Worm (Caenorhabditis elegans) whole organism, L4 larva: ENCODE results near the gene fbxb-5.
A peak's percentile ranks its signal among the peaks of the same experiment; 100 is the strongest.

Source experiments
- F37D6.2 ChIP-seq: sonication (generic microtip); optimal IDR thresholded peaks from 2 replicates; lab custom pipeline; 2016; ENCODE audit warnings: mild to moderate bottlenecking, missing genetic modification characterization, missing compliant biosample characterization
- R02D3.7 ChIP-seq: fragments of 150-350 bp; sonication (generic microtip); optimal IDR thresholded peaks from 3 replicates; lab custom pipeline; 2014; ENCODE audit warnings: missing biosample characterization, missing genetic modification characterization
- Y105C5A.15 ChIP-seq: fragments of 200-800 bp; sonication (Bioruptor generic); IDR thresholded peaks from 2 replicates; pipeline ENCODE4 v1.3.6; 2022; ENCODE audit warnings: missing genetic modification characterization, missing compliant biosample characterization
- Y75B8A.6 ChIP-seq: fragments of 200-800 bp; sonication (Bioruptor generic); IDR thresholded peaks from 2 replicates; pipeline ENCODE4 v1.3.6; 2022; ENCODE audit warnings: missing genetic modification reagents, missing genetic modification characterization, missing compliant biosample characterization
- aha-1 ChIP-seq: fragments of 150-350 bp; peaks from one replicate; lab custom pipeline; 2014; ENCODE audit warnings: missing biosample characterization, missing genetic modification characterization
- arid-1 ChIP-seq: fragments of 200-800 bp; sonication (Bioruptor generic); conservative IDR thresholded peaks from 2 replicates; pipeline ENCODE4 v1.3.6; 2022; ENCODE audit warnings: missing genetic modification reagents, missing genetic modification characterization, missing compliant biosample characterization
- ceh-20 ChIP-seq: fragments of 200-800 bp; sonication (Bioruptor generic); IDR thresholded peaks from 2 replicates; pipeline ENCODE4 v1.3.6; 2022; ENCODE audit warnings: missing genetic modification reagents, missing genetic modification characterization, missing compliant biosample characterization
- ctbp-1 ChIP-seq: fragments of 200-800 bp; sonication (Bioruptor generic); IDR thresholded peaks from 2 replicates; pipeline ENCODE4 v1.3.6; 2022; ENCODE audit warnings: missing genetic modification reagents, missing genetic modification characterization, missing compliant biosample characterization
- dmd-6 ChIP-seq: fragments of 200-800 bp; sonication (Bioruptor generic); IDR thresholded peaks from 2 replicates; pipeline ENCODE4 v1.3.6; 2022; ENCODE audit warnings: missing genetic modification reagents, missing genetic modification characterization, missing compliant biosample characterization
- dpl-1 ChIP-seq: fragments of 150-350 bp; optimal IDR thresholded peaks from 2 replicates; lab custom pipeline; 2014; ENCODE audit warnings: missing biosample characterization, missing genetic modification reagents, missing genetic modification characterization
- duxl-1 ChIP-seq: sonication (generic microtip); optimal IDR thresholded peaks from 2 replicates; lab custom pipeline; 2016; ENCODE audit warnings: mild to moderate bottlenecking, missing genetic modification characterization, moderate library complexity, missing compliant biosample characterization; ENCODE audit not compliant: poor library complexity
- dve-1 ChIP-seq: sonication (generic microtip); optimal IDR thresholded peaks from 2 replicates; lab custom pipeline; 2017; ENCODE audit warnings: antibody characterized with exemption, mild to moderate bottlenecking, missing genetic modification characterization, missing compliant biosample characterization; ENCODE audit not compliant: insufficient read depth
- hlh-11 ChIP-seq: fragments of 200-800 bp; sonication (Bioruptor generic); optimal IDR thresholded peaks from 2 replicates; lab custom pipeline; 2018; ENCODE audit warnings: mild to moderate bottlenecking, missing genetic modification characterization, missing compliant biosample characterization
- hlh-30 ChIP-seq: sonication (generic microtip); optimal IDR thresholded peaks from 2 replicates; lab custom pipeline; 2017; ENCODE audit warnings: antibody characterized with exemption, mild to moderate bottlenecking, missing genetic modification characterization, missing compliant biosample characterization; ENCODE audit not compliant: insufficient read depth
- lin-39 ChIP-seq: fragments of 150-350 bp; optimal IDR thresholded peaks from 2 replicates; lab custom pipeline; 2014; ENCODE audit warnings: missing biosample characterization, missing genetic modification reagents, missing genetic modification characterization
- madf-5 ChIP-seq, 2 experiments: fragments of 200-800 bp; sonication (Bioruptor generic); IDR thresholded peaks; 2 replicates each; pipeline ENCODE4 v1.3.6; 2022; ENCODE audit warnings: missing compliant biosample characterization in 2 of 2, missing genetic modification characterization in 2 of 2
- madf-9 ChIP-seq: fragments of 200-800 bp; sonication (Bioruptor generic); conservative IDR thresholded peaks from 2 replicates; pipeline ENCODE4 v1.3.6; 2022; ENCODE audit warnings: missing genetic modification reagents, missing genetic modification characterization, missing compliant biosample characterization
- mdl-1 ChIP-seq, 2 experiments: fragments of 150-350 bp in 1 of 2; sonication (generic microtip) in 1 of 2; optimal IDR thresholded peaks; 2 replicates each; lab custom pipeline; 2014 to 2017; ENCODE audit warnings: missing biosample characterization in 2 of 2, missing genetic modification characterization in 2 of 2
- mep-1 ChIP-seq: fragments of 150-350 bp; sonication (generic microtip); optimal IDR thresholded peaks from 3 replicates; lab custom pipeline; 2014; ENCODE audit warnings: missing biosample characterization, missing genetic modification characterization
- mes-2 ChIP-seq: sonication (generic microtip); optimal IDR thresholded peaks from 2 replicates; lab custom pipeline; 2016; ENCODE audit warnings: missing genotype, mild to moderate bottlenecking, missing genetic modification characterization, missing compliant biosample characterization; ENCODE audit not compliant: poor library complexity, severe bottlenecking
- nhr-11 ChIP-seq: fragments of 150-350 bp; optimal IDR thresholded peaks from 2 replicates; lab custom pipeline; 2014; ENCODE audit warnings: missing biosample characterization, missing genetic modification characterization
- nhr-25 ChIP-seq: sonication (generic microtip); optimal IDR thresholded peaks from 2 replicates; lab custom pipeline; 2017; ENCODE audit warnings: missing genetic modification characterization, mild to moderate bottlenecking, missing compliant biosample characterization, antibody characterized with exemption, moderate library complexity, borderline replicate concordance; ENCODE audit not compliant: insufficient read depth
- nhr-28 ChIP-seq: fragments of 150-350 bp; optimal IDR thresholded peaks from 2 replicates; lab custom pipeline; 2014; ENCODE audit warnings: missing biosample characterization, missing genetic modification characterization
- nhr-6 ChIP-seq: fragments of 150-350 bp; optimal IDR thresholded peaks from 2 replicates; lab custom pipeline; 2014; ENCODE audit warnings: missing biosample characterization, missing genetic modification characterization
- nhr-77 ChIP-seq: fragments of 150-350 bp; optimal IDR thresholded peaks from 2 replicates; lab custom pipeline; 2014; ENCODE audit warnings: missing biosample characterization, missing genetic modification characterization
- pha-4 ChIP-seq, 2 experiments: fragments of 150-350 bp in 1 of 2; fragments of 200-800 bp in 1 of 2; sonication (Bioruptor generic) in 1 of 2; IDR thresholded peaks in 1 of 2; optimal IDR thresholded peaks in 1 of 2; 2 replicates each; pipeline versions ENCODE4 v1.3.6 to Lab custom; 2014 to 2022; ENCODE audit warnings: missing genetic modification characterization in 2 of 2, missing genetic modification reagents in 2 of 2, missing biosample characterization in 1 of 2, missing compliant biosample characterization in 1 of 2
- snpc-1.2 ChIP-seq: fragments of 200-800 bp; sonication (Bioruptor generic); IDR thresholded peaks from 2 replicates; pipeline ENCODE4 v1.3.6; 2022; ENCODE audit warnings: missing genetic modification reagents, missing genetic modification characterization, missing compliant biosample characterization
- unc-62 ChIP-seq, 3 experiments: fragments of 150-350 bp in 1 of 3; sonication (generic microtip); optimal IDR thresholded peaks in 2 of 3; peaks in 1 of 3; 1 replicate in 1 of 3; 2 replicates in 2 of 3; lab custom pipeline; 2014 to 2017; ENCODE audit warnings: missing biosample characterization in 3 of 3, missing genetic modification characterization in 3 of 3, missing genetic modification reagents in 3 of 3, missing genotype in 1 of 3
- zip-11 ChIP-seq: fragments of 200-800 bp; sonication (Bioruptor generic); IDR thresholded peaks from 2 replicates; pipeline ENCODE4 v1.3.6; 2022; ENCODE audit warnings: missing genetic modification characterization, missing compliant biosample characterization
- zip-2 ChIP-seq: fragments of 150-350 bp; optimal IDR thresholded peaks from 2 replicates; lab custom pipeline; 2014; ENCODE audit warnings: missing biosample characterization, missing genetic modification characterization

fbxb-5 gene

ce11 chrII:1738844-1739243 is 16.6 kb upstream of the fbxb-5 start, which contains the start of the genes irld-9 and irld-33:
irld-9 (minus strand) TSS chrII:1738944.
irld-33 (plus strand) TSS chrII:1739052.
- TF ChIP-seq hlh-30 (tag; lab: Kevin White, UChicago) (no peak), nhr-6 (tag; lab: Kevin White, UChicago) (no peak), aha-1 (tag; lab: Kevin White, UChicago) (peak; percentile 68), unc-62 (GFP tag; optimal IDR thresholded peaks at IDR 0.05 in 1 of 2; lab: Kevin White, UChicago) (no peak), unc-62 (tag; optimal IDR thresholded peaks at IDR 0.05; lab: Kevin White, UChicago) (no peak)

- TF ChIP-seq nhr-11 (tag; lab: Kevin White, UChicago) (no peak), hlh-11 (tag; lab: Kevin White, UChicago) (peak; percentile 50), R02D3.7 (tag; lab: Kevin White, UChicago) (no peak), nhr-77 (tag; lab: Kevin White, UChicago) (no peak), lin-39 (tag; lab: Kevin White, UChicago) (no peak), dpl-1 (GFP tag; lab: Kevin White, UChicago) (no peak), nhr-28 (tag; lab: Kevin White, UChicago) (peak; percentile 13), nhr-6 (tag; lab: Kevin White, UChicago) (no peak), madf-9 (no peak), duxl-1 (tag; lab: Kevin White, UChicago) (peak; percentile 98), madf-5 (GFP tag; IDR thresholded peaks at IDR 0.05; lab: Robert Waterston, UW) (no peak), pha-4 (GFP tag; IDR thresholded peaks at IDR 0.05; lab: Robert Waterston, UW) (no peak), pha-4 (tag; optimal IDR thresholded peaks at IDR 0.05; lab: Kevin White, UChicago) (no peak), mes-2 (tag; lab: Kevin White, UChicago) (no peak), dmd-6 (no peak; the same call in 1 of the 2 replicates), unc-62 (GFP tag; optimal IDR thresholded peaks at IDR 0.05 in 1 of 2; lab: Kevin White, UChicago) (peak in 1 of 2 experiments; percentile 34), unc-62 (tag; optimal IDR thresholded peaks at IDR 0.05; lab: Kevin White, UChicago) (no peak), dve-1 (tag; lab: Kevin White, UChicago) (no peak), Y105C5A.15 (GFP tag; lab: Robert Waterston, UW) (no peak)
- TF ChIP-seq, all 104 proteins: peak for 4
Observed at ce11 chrII:1736353-1736752, 14.1 kb upstream of the fbxb-5 start, which contains the start of gene ceh-83. ceh-83 (minus strand) TSS chrII:1736533.

ce11 chrII:1735145-1735544 is 12.9 kb upstream of the fbxb-5 start:
- TF ChIP-seq unc-62 (GFP tag; optimal IDR thresholded peaks at IDR 0.05 in 1 of 2; lab: Kevin White, UChicago) (peak in 1 of 2 experiments; percentile 96), unc-62 (tag; optimal IDR thresholded peaks at IDR 0.05; lab: Kevin White, UChicago) (no peak), F37D6.2 (no peak), ceh-20 (GFP tag; lab: Robert Waterston, UW) (no peak)

- no peak for TF ChIP-seq madf-9
- TF ChIP-seq zip-11 (GFP tag; lab: Robert Waterston, UW) = no peak
- no peak for TF ChIP-seq snpc-1.2 (GFP tag; lab: Robert Waterston, UW)
- TF ChIP-seq nhr-25 (tag; lab: Kevin White, UChicago) = no peak
- no peak for TF ChIP-seq mdl-1 (tag; optimal IDR thresholded peaks at IDR 0.05; lab: Kevin White, UChicago)
- no peak for TF ChIP-seq ctbp-1 (GFP tag; lab: Robert Waterston, UW)
- no peak for TF ChIP-seq Y75B8A.6 (GFP tag; lab: Robert Waterston, UW)
- no peak for TF ChIP-seq zip-2 (tag; lab: Kevin White, UChicago)
- TF ChIP-seq mep-1 (tag; lab: Kevin White, UChicago) = no peak
Observed at ce11 chrII:1731932-1732331, 9.6 kb upstream of the fbxb-5 start, which contains the start of gene ceh-82. ceh-82 (plus strand) TSS chrII:1732232.

- no peak for TF ChIP-seq arid-1 (GFP tag; lab: Robert Waterston, UW)
- peak in 1 of 2 experiments; percentile 23 for TF ChIP-seq unc-62 (GFP tag; optimal IDR thresholded peaks at IDR 0.05 in 1 of 2; lab: Kevin White, UChicago)
- no peak for TF ChIP-seq unc-62 (tag; optimal IDR thresholded peaks at IDR 0.05; lab: Kevin White, UChicago)
Observed at ce11 chrII:1730103-1730502, 7.8 kb upstream of the fbxb-5 start, which contains the start of gene ceh-81. ceh-81 (plus strand) TSS chrII:1730403.
